Worm (Caenorhabditis elegans): ENCODE measurements around the gene F10D2.10.

DNA sequence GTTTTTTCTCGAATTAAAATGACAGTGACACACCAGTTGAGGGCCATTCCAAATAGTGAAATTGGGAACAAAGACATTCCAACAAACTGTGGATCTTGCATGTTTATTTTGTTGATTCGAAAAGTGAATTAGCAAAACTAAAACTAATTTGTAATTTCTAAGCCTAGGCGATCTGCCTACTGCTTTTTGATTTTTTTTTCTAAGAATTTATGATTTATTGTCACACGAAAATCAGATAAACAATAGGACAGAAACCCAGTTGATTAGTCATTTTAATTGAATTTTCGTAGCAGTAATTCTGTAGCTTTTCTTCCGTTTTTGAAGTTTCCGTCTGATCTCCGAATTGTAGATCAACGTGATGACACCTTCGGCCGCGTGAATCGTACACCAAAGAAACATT, 37.2 kb downstream of the F10D2.10 start, which contains the start of gene srx-33:
- TF ChIP-seq mep-1 (tag; optimal IDR thresholded peaks at IDR 0.05), result no peak
- no peak for TF ChIP-seq nhr-28 (tag; optimal IDR thresholded peaks at IDR 0.05)
- no peak for TF ChIP-seq unc-62 (GFP tag; optimal IDR thresholded peaks at IDR 0.05)
- TF ChIP-seq ces-1 (GFP tag; optimal IDR thresholded peaks at IDR 0.05), result no peak
- no peak for TF ChIP-seq nhr-237 (tag; optimal IDR thresholded peaks at IDR 0.05)
- TF ChIP-seq lin-32 (GFP tag; optimal IDR thresholded peaks at IDR 0.05), result no peak
- no peak for TF ChIP-seq tbx-8 (GFP tag; optimal IDR thresholded peaks at IDR 0.05)
- TF ChIP-seq zip-8 (tag; optimal IDR thresholded peaks at IDR 0.05), result no peak
- no peak for TF ChIP-seq snpc-4 (tag; optimal IDR thresholded peaks at IDR 0.05)
- TF ChIP-seq ztf-11 (tag; optimal IDR thresholded peaks at IDR 0.05), result no peak
- no peak for TF ChIP-seq lin-13 (tag; optimal IDR thresholded peaks at IDR 0.05)
- no peak for TF ChIP-seq hlh-1 (tag; optimal IDR thresholded peaks at IDR 0.05)
- no peak for TF ChIP-seq blmp-1 (tag; optimal IDR thresholded peaks at IDR 0.05)
- no peak for TF ChIP-seq mab-5 (tag; optimal IDR thresholded peaks at IDR 0.05)

All from whole organism, mixed stage, embryonic.